Worm (Caenorhabditis elegans): Measurements from ENCODE around the gene W03G11.3.

Gene W03G11.3

DNA sequence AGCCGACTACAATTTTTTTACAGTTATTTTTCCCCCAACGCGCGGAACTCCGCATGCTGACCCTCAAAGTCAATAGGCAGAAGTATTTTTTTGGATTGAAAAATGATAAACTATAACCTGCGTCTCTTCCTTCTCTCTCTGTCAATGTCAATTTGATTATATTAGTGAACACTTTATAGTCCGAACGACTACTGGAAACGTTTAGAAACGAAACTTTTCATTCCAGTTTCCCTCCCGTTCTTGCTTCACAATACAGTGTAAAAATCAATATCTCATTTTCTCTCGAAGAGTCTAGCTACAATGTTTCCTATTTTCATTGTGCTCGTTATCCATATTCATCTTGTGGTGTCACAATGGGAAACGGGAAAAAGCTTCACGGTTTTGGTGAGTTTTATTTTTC lies 35.4 kb downstream of the W03G11.3 start, which contains the start of gene lgc-24:
TSS of gene lgc-24 (plus strand) at position 301 of the 400 bp plus-strand sequence.
- TF ChIP-seq nhr-23 (tag; optimal IDR thresholded peaks at IDR 0.05) (no peak), fos-1 (tag; optimal IDR thresholded peaks at IDR 0.05) (no peak), pqm-1 (tag; optimal IDR thresholded peaks at IDR 0.05) (no peak), ztf-11 (tag; optimal IDR thresholded peaks at IDR 0.05) (no peak)

DNA sequence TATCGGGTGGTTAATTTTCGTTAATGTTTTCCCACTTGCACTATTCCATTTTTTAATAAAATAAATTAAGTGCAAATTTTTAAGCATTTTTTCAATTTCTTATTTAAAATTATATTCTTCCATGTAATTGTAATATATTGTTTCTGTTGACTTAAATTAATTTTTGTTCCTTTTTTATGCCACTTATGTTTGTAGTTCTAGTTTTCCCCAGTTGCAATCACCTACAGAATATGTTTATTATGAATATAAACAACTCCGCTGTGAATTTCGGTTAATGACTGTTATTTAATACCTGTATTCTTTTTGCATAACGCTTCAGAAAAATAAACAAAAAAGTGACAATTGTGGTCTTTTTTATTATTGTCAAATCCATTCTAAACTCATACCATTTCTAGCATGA lies 38.7 kb downstream of the W03G11.3 start, which contains the start of gene lgc-23:
TSS of gene lgc-23 (plus strand) at position 301 of the 400 bp plus-strand sequence.
- TF ChIP-seq nhr-67 (tag; optimal IDR thresholded peaks at IDR 0.05) (no peak), aly-2 (tag; optimal IDR thresholded peaks at IDR 0.05) (no peak), nhr-28 (tag; optimal IDR thresholded peaks at IDR 0.05) (no peak)

DNA sequence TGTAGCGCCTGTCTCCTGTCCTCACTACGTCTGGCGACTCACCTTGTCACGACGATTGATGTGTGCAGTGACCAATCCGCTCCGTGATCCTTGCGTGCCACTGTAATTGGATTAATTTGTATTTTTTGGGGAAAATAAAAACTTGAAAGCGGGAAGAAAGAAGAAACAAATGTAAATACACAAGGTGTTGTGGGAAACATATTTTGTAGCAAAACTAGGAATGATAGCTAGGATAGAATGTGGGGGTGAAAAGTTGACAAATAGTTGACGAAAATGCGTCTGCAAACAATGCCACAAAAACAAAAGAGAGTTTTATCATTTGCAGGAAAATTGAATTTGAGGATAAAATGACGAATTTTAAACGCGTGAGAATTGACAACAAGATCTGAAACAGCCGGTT lies 46.6 kb downstream of the W03G11.3 start, which contains the start of gene B0198.3:
TSS of gene B0198.3 (minus strand) at position 101 of the 400 bp plus-strand sequence.
- TF ChIP-seq lin-39 (tag; optimal IDR thresholded peaks at IDR 0.05) (no peak), elt-2 (tag; optimal IDR thresholded peaks at IDR 0.05) (no peak), sea-2 (GFP tag; optimal IDR thresholded peaks at IDR 0.05) (no peak), fkh-2 (tag; optimal IDR thresholded peaks at IDR 0.05) (no peak)
